Worm (Caenorhabditis elegans) whole organism, L4/young adult: ENCODE data around the gene W07G4.8.

Experiments used
- W03F9.2 ChIP-seq: fragments of 150-350 bp; optimal IDR thresholded peaks from 2 replicates; lab custom pipeline; 2014; ENCODE audit warnings: missing biosample characterization, missing genetic modification characterization
- dao-5 ChIP-seq: sonication (generic microtip); optimal IDR thresholded peaks from 2 replicates; lab custom pipeline; 2016; ENCODE audit warnings: missing genotype, missing genetic modification characterization, moderate library complexity, missing compliant biosample characterization
- him-1 ChIP-seq: sonication (generic microtip); optimal IDR thresholded peaks from 2 replicates; lab custom pipeline; 2016; ENCODE audit warnings: missing genotype, missing genetic modification reagents, missing genetic modification characterization, missing compliant biosample characterization

- TF ChIP-seq him-1: no peak
- TF ChIP-seq dao-5 (tag; lab: Kevin White, UChicago): no peak
- TF ChIP-seq W03F9.2 (tag; lab: Kevin White, UChicago): no peak
Observed at ce11 chrV:13043195-13043762, 6.1 kb downstream of the W07G4.8 start, which contains the start of gene lap-2.
